Worm (Caenorhabditis elegans) whole organism, late embryonic: ENCODE data around the gene Y59H11AR.4.

Experiments used
- ceh-9 ChIP-seq: sonication (generic microtip); optimal IDR thresholded peaks from 2 replicates; lab custom pipeline; 2016; ENCODE audit warnings: mild to moderate bottlenecking, missing genetic modification characterization, inconsistent platforms, missing compliant biosample characterization
- lim-6 ChIP-seq: sonication (generic microtip); optimal IDR thresholded peaks from 2 replicates; lab custom pipeline; 2016; ENCODE audit warnings: missing genetic modification characterization, missing compliant biosample characterization
- nhr-11 ChIP-seq: fragments of 150-350 bp; optimal IDR thresholded peaks from 2 replicates; lab custom pipeline; 2014; ENCODE audit warnings: missing biosample characterization, missing genetic modification characterization
- pag-3 ChIP-seq: sonication (generic microtip); optimal IDR thresholded peaks from 2 replicates; lab custom pipeline; 2016; ENCODE audit warnings: missing compliant biosample characterization, missing genetic modification characterization, borderline replicate concordance
- pros-1 ChIP-seq: fragments of 150-350 bp; optimal IDR thresholded peaks from 2 replicates; lab custom pipeline; 2014; ENCODE audit warnings: missing biosample characterization, missing genetic modification reagents, missing genetic modification characterization

ce11 chrIV:8625730-8626129 lies 25.2 kb upstream of the Y59H11AR.4 start:
- no peak for TF ChIP-seq pros-1 (tag; lab: Kevin White, UChicago)
- no peak for TF ChIP-seq pag-3
- TF ChIP-seq nhr-11, result no peak
- TF ChIP-seq ceh-9 (tag; lab: Kevin White, UChicago), result no peak
- TF ChIP-seq lim-6 (tag; lab: Kevin White, UChicago), result no peak
